Fruit fly (Drosophila melanogaster) whole organism, prepupa: ENCODE measurements around the gene CG33120.

Experiments
- Blimp-1 ChIP-seq: fragments of 200-800 bp; sonication (Bioruptor generic); optimal IDR thresholded peaks from 3 replicates; lab custom pipeline; 2017; ENCODE audit warnings: missing biosample characterization, missing genetic modification characterization, mild to moderate bottlenecking, moderate library complexity, missing genetic modification reagents
- CG10631 ChIP-seq: fragments of 200-800 bp; sonication (Bioruptor generic); optimal IDR thresholded peaks from 2 replicates; lab custom pipeline; 2016; ENCODE audit warnings: missing biosample characterization, missing genetic modification characterization
- CG10669 ChIP-seq: fragments of 200-800 bp; sonication (Bioruptor generic); optimal IDR thresholded peaks from 3 replicates; lab custom pipeline; 2018; ENCODE audit warnings: missing biosample characterization, mild to moderate bottlenecking, missing genetic modification characterization, moderate library complexity
- CG11762 ChIP-seq: fragments of 200-800 bp; sonication (Bioruptor generic); optimal IDR thresholded peaks from 3 replicates; lab custom pipeline; 2016; ENCODE audit warnings: missing biosample characterization, missing genetic modification characterization; ENCODE audit not compliant: insufficient read depth
- CG11902 ChIP-seq: fragments of 200-800 bp; sonication (Bioruptor generic); optimal IDR thresholded peaks from 3 replicates; lab custom pipeline; 2016; ENCODE audit warnings: missing biosample characterization, missing genetic modification characterization
- CG3032 ChIP-seq: fragments of 200-800 bp; optimal IDR thresholded peaks from 2 replicates; lab custom pipeline; 2019; ENCODE audit warnings: missing biosample characterization, mild to moderate bottlenecking, missing genetic modification characterization, moderate library complexity
- CG31627 ChIP-seq: fragments of 200-800 bp; sonication (Bioruptor generic); optimal IDR thresholded peaks from 3 replicates; lab custom pipeline; 2016; ENCODE audit warnings: missing biosample characterization, missing genetic modification characterization
- CG32006 ChIP-seq: fragments of 200-800 bp; sonication (Bioruptor generic); optimal IDR thresholded peaks from 3 replicates; lab custom pipeline; 2017; ENCODE audit warnings: missing biosample characterization, mild to moderate bottlenecking, missing genetic modification characterization
- CG34406 ChIP-seq: fragments of 200-800 bp; sonication (Bioruptor generic); optimal IDR thresholded peaks from 3 replicates; lab custom pipeline; 2016; ENCODE audit warnings: missing biosample characterization, missing genetic modification characterization
- CG6276 ChIP-seq: fragments of 200-800 bp; sonication (Bioruptor generic); optimal IDR thresholded peaks from 2 replicates; lab custom pipeline; 2017; ENCODE audit warnings: missing biosample characterization, mild to moderate bottlenecking, missing genetic modification characterization
- CG6808 ChIP-seq: fragments of 200-800 bp; sonication (Bioruptor generic); optimal IDR thresholded peaks from 3 replicates; lab custom pipeline; 2017; ENCODE audit warnings: missing biosample characterization, missing genetic modification characterization, mild to moderate bottlenecking, moderate library complexity, missing genetic modification reagents
- CG6854 ChIP-seq: fragments of 200-800 bp; sonication (Bioruptor generic); optimal IDR thresholded peaks from 2 replicates; lab custom pipeline; 2017; ENCODE audit warnings: missing biosample characterization, mild to moderate bottlenecking, missing genetic modification characterization
- CG8119 ChIP-seq: fragments of 200-800 bp; sonication (Bioruptor generic); IDR thresholded peaks from 3 replicates; pipeline ENCODE4 v1.3.6; 2022; ENCODE audit warnings: missing biosample characterization, missing genetic modification characterization
- CG8632 ChIP-seq: fragments of 200-800 bp; sonication (Bioruptor generic); optimal IDR thresholded peaks from 3 replicates; lab custom pipeline; 2016; ENCODE audit warnings: missing biosample characterization, missing genetic modification characterization
- CG9139 ChIP-seq: fragments of 200-800 bp; sonication (Bioruptor generic); optimal IDR thresholded peaks from 3 replicates; lab custom pipeline; 2017; ENCODE audit warnings: missing biosample characterization, mild to moderate bottlenecking, missing genetic modification characterization
- Eip78C ChIP-seq: fragments of 200-800 bp; sonication (Bioruptor generic); peaks from one replicate; lab custom pipeline; 2016; ENCODE audit warnings: missing biosample characterization, missing genetic modification characterization
- Ets21C ChIP-seq: fragments of 200-800 bp; sonication (Bioruptor generic); optimal IDR thresholded peaks from 3 replicates; lab custom pipeline; 2016; ENCODE audit warnings: missing biosample characterization, missing genetic modification characterization
- Gug ChIP-seq: fragments of 200-800 bp; sonication (Bioruptor generic); IDR thresholded peaks from 2 replicates; pipeline ENCODE4 v1.3.6; 2022; ENCODE audit warnings: missing biosample characterization, missing genetic modification characterization
- Hr39 ChIP-seq: fragments of 200-800 bp; sonication (Bioruptor generic); optimal IDR thresholded peaks from 2 replicates; lab custom pipeline; 2016; ENCODE audit warnings: missing biosample characterization, missing genetic modification characterization
- Lpt ChIP-seq: fragments of 200-800 bp; sonication (Bioruptor generic); optimal IDR thresholded peaks from 3 replicates; lab custom pipeline; 2016; ENCODE audit warnings: missing biosample characterization, missing genetic modification characterization
- Met ChIP-seq: fragments of 200-800 bp; sonication (Bioruptor generic); optimal IDR thresholded peaks from 3 replicates; lab custom pipeline; 2016; ENCODE audit warnings: missing biosample characterization, missing genetic modification characterization
- OdsH ChIP-seq: fragments of 200-800 bp; sonication (Bioruptor generic); optimal IDR thresholded peaks from 3 replicates; lab custom pipeline; 2016; ENCODE audit warnings: missing biosample characterization, missing genetic modification characterization
- Sox102F ChIP-seq: fragments of 200-800 bp; sonication (Bioruptor generic); optimal IDR thresholded peaks from 2 replicates; lab custom pipeline; 2016; ENCODE audit warnings: missing biosample characterization, mild to moderate bottlenecking, missing genetic modification characterization
- Sox15 ChIP-seq: fragments of 200-800 bp; sonication (Bioruptor generic); optimal IDR thresholded peaks from 3 replicates; lab custom pipeline; 2016; ENCODE audit warnings: missing biosample characterization, missing genetic modification characterization
- acj6 ChIP-seq: fragments of 200-800 bp; sonication (Bioruptor generic); optimal IDR thresholded peaks from 3 replicates; lab custom pipeline; 2016; ENCODE audit warnings: missing biosample characterization, missing genetic modification characterization
- cyc ChIP-seq: fragments of 200-800 bp; sonication (Bioruptor generic); optimal IDR thresholded peaks from 3 replicates; lab custom pipeline; 2016; ENCODE audit warnings: missing biosample characterization, missing genetic modification characterization
- dac ChIP-seq: fragments of 200-800 bp; sonication (Bioruptor generic); optimal IDR thresholded peaks from 2 replicates; lab custom pipeline; 2017; ENCODE audit warnings: missing biosample characterization, mild to moderate bottlenecking, missing genetic modification characterization
- dsx ChIP-seq: fragments of 200-800 bp; optimal IDR thresholded peaks from 3 replicates; lab custom pipeline; 2019; ENCODE audit warnings: missing biosample characterization, mild to moderate bottlenecking, missing genetic modification characterization, moderate library complexity; ENCODE audit not compliant: poor library complexity, severe bottlenecking
- eg ChIP-seq: fragments of 200-800 bp; sonication (Bioruptor generic); IDR thresholded peaks from 3 replicates; pipeline ENCODE4 v1.3.6; 2022; ENCODE audit warnings: missing biosample characterization, missing genetic modification characterization
- esn ChIP-seq: fragments of 200-800 bp; sonication (Bioruptor generic); optimal IDR thresholded peaks from 2 replicates; lab custom pipeline; 2016; ENCODE audit warnings: missing biosample characterization, mild to moderate bottlenecking, missing genetic modification characterization, moderate library complexity
- fd59A ChIP-seq: fragments of 200-800 bp; sonication (Bioruptor generic); optimal IDR thresholded peaks from 2 replicates; lab custom pipeline; 2017; ENCODE audit warnings: missing biosample characterization, mild to moderate bottlenecking, missing genetic modification characterization, missing genetic modification reagents
- fd85E ChIP-seq: fragments of 200-800 bp; sonication (Bioruptor generic); optimal IDR thresholded peaks from 3 replicates; lab custom pipeline; 2016; ENCODE audit warnings: missing biosample characterization, missing genetic modification characterization
- fkh ChIP-seq: fragments of 200-800 bp; sonication (Bioruptor generic); optimal IDR thresholded peaks from 3 replicates; lab custom pipeline; 2017; ENCODE audit warnings: missing biosample characterization, mild to moderate bottlenecking, missing genetic modification characterization, moderate library complexity
- lz ChIP-seq: fragments of 200-800 bp; sonication (Bioruptor generic); optimal IDR thresholded peaks from 3 replicates; lab custom pipeline; 2016; ENCODE audit warnings: missing biosample characterization, missing genetic modification characterization
- pdm3 ChIP-seq: fragments of 200-800 bp; sonication (Bioruptor generic); optimal IDR thresholded peaks from 3 replicates; lab custom pipeline; 2016; ENCODE audit warnings: missing biosample characterization, missing genetic modification characterization
- salr ChIP-seq, 2 experiments: fragments of 200-800 bp; sonication (Bioruptor generic); optimal IDR thresholded peaks; 3 replicates each; lab custom pipeline; 2016 to 2018; ENCODE audit warnings: missing biosample characterization in 2 of 2, missing genetic modification characterization in 2 of 2, mild to moderate bottlenecking in 1 of 2
- ss ChIP-seq, 2 experiments: fragments of 200-800 bp; sonication (Bioruptor generic); optimal IDR thresholded peaks; 2 replicates in 1 of 2; 3 replicates in 1 of 2; lab custom pipeline; 2017 to 2018; ENCODE audit warnings: mild to moderate bottlenecking in 2 of 2, missing biosample characterization in 2 of 2, missing genetic modification characterization in 2 of 2, moderate library complexity in 1 of 2
- svp ChIP-seq: fragments of 200-800 bp; sonication (Bioruptor generic); peaks from one replicate; lab custom pipeline; 2016; ENCODE audit warnings: missing biosample characterization, missing genetic modification characterization
- topi ChIP-seq: fragments of 200-800 bp; sonication (Bioruptor generic); optimal IDR thresholded peaks from 3 replicates; lab custom pipeline; 2016; ENCODE audit warnings: missing biosample characterization, missing genetic modification characterization

CG33120 gene

DNA sequence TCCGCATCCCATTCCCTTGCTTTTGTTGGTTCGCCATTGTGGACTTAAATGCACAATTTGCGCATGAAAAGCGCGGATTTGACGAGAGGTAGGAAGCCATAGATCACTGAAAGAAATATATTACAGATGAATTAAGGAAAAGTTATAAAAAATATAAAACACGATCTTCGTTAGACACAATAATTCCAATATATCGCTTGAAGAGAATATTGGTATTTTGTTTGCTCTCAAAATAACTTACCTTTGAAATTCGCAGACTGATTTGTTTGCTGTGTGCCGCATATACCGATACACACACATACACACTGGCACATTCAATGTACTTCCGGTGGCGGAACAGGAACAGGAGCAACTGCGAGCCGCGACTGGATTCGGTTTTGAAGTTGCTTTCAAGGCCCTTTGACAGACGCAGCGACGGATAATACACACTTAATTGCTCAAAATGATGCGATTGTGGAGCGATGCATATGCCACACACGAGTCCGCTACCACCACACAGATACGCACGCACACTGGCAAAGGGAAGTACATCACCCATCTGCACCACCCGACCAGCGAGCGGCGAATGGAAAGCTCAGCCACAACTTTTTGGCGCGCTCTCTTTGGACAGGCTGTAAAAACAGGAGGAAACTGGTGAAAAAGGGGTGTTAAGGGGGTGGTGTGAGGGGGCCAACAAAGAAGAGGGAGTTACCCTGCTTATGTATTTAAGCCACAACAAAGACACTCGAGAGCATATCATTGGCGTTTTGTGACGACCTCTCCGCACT is 38.6 kb downstream of the CG33120 start (continued):
- peak; percentile 44 for TF ChIP-seq cyc (GFP tag; lab: Kevin White, UChicago)
- TF ChIP-seq CG6276: no peak
- TF ChIP-seq CG31627 (GFP tag; lab: Kevin White, UChicago): peak; percentile 52
- TF ChIP-seq esn (GFP tag; lab: Kevin White, UChicago): peak; percentile 65
- TF ChIP-seq fkh (GFP tag; lab: Kevin White, UChicago): no peak
- TF ChIP-seq acj6: peak; percentile 11
- no peak for TF ChIP-seq CG8119 (GFP tag; lab: Robert Waterston, UW)
- no peak for TF ChIP-seq Lpt (GFP tag; lab: Kevin White, UChicago)
- no peak for TF ChIP-seq salr (GFP tag; optimal IDR thresholded peaks at IDR 0.05; lab: Kevin White, UChicago)
- peak; percentile 19 for TF ChIP-seq CG8632 (GFP tag; lab: Kevin White, UChicago)
- TF ChIP-seq dsx: no peak
- TF ChIP-seq eg (GFP tag; lab: Robert Waterston, UW): no peak
- TF ChIP-seq CG34406 (GFP tag; lab: Kevin White, UChicago): peak; percentile 9
- peak; percentile 18 for TF ChIP-seq pdm3 (GFP tag; lab: Kevin White, UChicago)
- TF ChIP-seq CG10631 (GFP tag; lab: Kevin White, UChicago): no peak
- TF ChIP-seq CG32006 (GFP tag; lab: Kevin White, UChicago): no peak
- TF ChIP-seq Ets21C (GFP tag; lab: Kevin White, UChicago): peak; percentile 41
- no peak for TF ChIP-seq fd59A (GFP tag; lab: Kevin White, UChicago)
- peak in 1 of 2 experiments; percentile 17 for TF ChIP-seq ss (GFP tag; optimal IDR thresholded peaks at IDR 0.05; lab: Kevin White, UChicago)
- no peak for TF ChIP-seq CG6854 (GFP tag; lab: Kevin White, UChicago)
- no peak; the same call in 1 of the 2 replicates for TF ChIP-seq Gug (GFP tag; lab: Robert Waterston, UW)
- TF ChIP-seq Eip78C (GFP tag; lab: Kevin White, UChicago): peak; percentile 75
- peak; percentile 52 for TF ChIP-seq lz (GFP tag; lab: Kevin White, UChicago)
- no peak for TF ChIP-seq dac (GFP tag; lab: Kevin White, UChicago)
- TF ChIP-seq CG11762 (GFP tag; lab: Kevin White, UChicago): no peak
- TF ChIP-seq CG9139: no peak
- TF ChIP-seq CG11902 (GFP tag; lab: Kevin White, UChicago): no peak
- TF ChIP-seq Met (GFP tag; lab: Kevin White, UChicago): peak; percentile 66
- TF ChIP-seq OdsH: peak; percentile 20
- TF ChIP-seq, all 60 proteins: peak for 28

dm6 chr2L:18805247-18805636 is 39.1 kb downstream of the CG33120 start, which contains the start of gene CG43814:
Gene CG43814, minus strand, starts transcription at chr2L:18805347.
- TF ChIP-seq acj6: no peak
- no peak for TF ChIP-seq fd85E
- TF ChIP-seq CG8632 (GFP tag; lab: Kevin White, UChicago): no peak
- TF ChIP-seq CG3032 (tag; lab: Kevin White, UChicago): no peak
- TF ChIP-seq CG6808 (GFP tag; lab: Kevin White, UChicago): no peak
- no peak for TF ChIP-seq lz (GFP tag; lab: Kevin White, UChicago)
- no peak for TF ChIP-seq Sox102F (GFP tag; lab: Kevin White, UChicago)
- no peak for TF ChIP-seq CG8119 (GFP tag; lab: Robert Waterston, UW)
- TF ChIP-seq, all 60 proteins: peak for 0

DNA sequence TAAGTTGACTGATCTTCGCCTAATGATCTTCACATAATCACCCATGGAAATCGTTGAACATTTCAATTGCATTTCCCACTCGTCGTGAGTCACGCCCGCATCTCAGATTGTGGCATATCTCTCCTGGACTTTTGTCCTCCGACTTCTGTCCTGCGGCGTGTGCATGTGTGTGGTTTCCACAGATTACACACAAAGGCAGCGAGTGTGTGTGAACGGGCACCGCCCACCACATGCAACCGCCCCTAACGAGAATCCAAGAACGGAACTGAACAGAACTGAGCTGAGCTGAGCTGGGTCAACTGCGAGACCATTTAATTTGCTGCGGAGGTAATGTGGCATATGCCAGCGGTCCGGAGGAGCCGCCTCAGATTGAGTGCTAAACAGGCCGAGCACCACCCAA is 42.7 kb downstream of the CG33120 start:
- TF ChIP-seq CG10669 (GFP tag; lab: Kevin White, UChicago) (no peak), svp (GFP tag; lab: Kevin White, UChicago) (no peak), lz (GFP tag; lab: Kevin White, UChicago) (no peak), OdsH (no peak), Hr39 (GFP tag; lab: Kevin White, UChicago) (no peak), fd85E (no peak), Sox15 (no peak), topi (GFP tag; lab: Kevin White, UChicago) (no peak), Blimp-1 (GFP tag; lab: Kevin White, UChicago) (no peak), CG32006 (GFP tag; lab: Kevin White, UChicago) (no peak), Sox102F (GFP tag; lab: Kevin White, UChicago) (no peak)
